Fruit fly (Drosophila melanogaster) whole organism, embryonic: ENCODE measurements around the gene CG13716.

Source experiments
- CG31388 ChIP-seq: fragments of 200-800 bp; sonication (Bioruptor generic); optimal IDR thresholded peaks from 2 replicates; lab custom pipeline; 2016; ENCODE audit warnings: missing biosample characterization, missing genetic modification characterization
- Dref ChIP-seq: fragments of 200-800 bp; sonication (Bioruptor generic); IDR thresholded peaks from 2 replicates; pipeline ENCODE4 v1.3.6; 2022; ENCODE audit warnings: missing biosample characterization, missing genetic modification characterization
- Sry-δ ChIP-seq: fragments of 200-800 bp; sonication (Bioruptor generic); optimal IDR thresholded peaks from 2 replicates; lab custom pipeline; 2016; ENCODE audit warnings: missing biosample characterization, missing genetic modification characterization
- bbx ChIP-seq: fragments of 200-800 bp; sonication (Bioruptor generic); IDR thresholded peaks from 2 replicates; pipeline ENCODE4 v1.3.6; 2022; ENCODE audit warnings: missing biosample characterization, missing genetic modification characterization; ENCODE audit not compliant: partially characterized antibody

dm6 chr3L:4619497-4620211 lies 14.9 kb downstream of the CG13716 start:
- no peak for TF ChIP-seq bbx (GFP tag; lab: Robert Waterston, UW)
- TF ChIP-seq Sry-δ (GFP tag; lab: Kevin White, UChicago) = no peak
- TF ChIP-seq Dref (GFP tag; lab: Robert Waterston, UW) = no peak
- TF ChIP-seq CG31388 = no peak
